Worm (Caenorhabditis elegans) whole organism, L1 larva: ENCODE results near the gene vha-7.
A peak's percentile ranks its signal among the peaks of the same experiment; 100 is the strongest.

Experiments used
- C04F5.9 ChIP-seq: sonication (generic microtip); optimal IDR thresholded peaks from 2 replicates; lab custom pipeline; 2016; ENCODE audit warnings: missing genetic modification characterization, missing compliant biosample characterization
- F16B12.6 ChIP-seq: fragments of 150-350 bp; optimal IDR thresholded peaks from 2 replicates; lab custom pipeline; 2014; ENCODE audit warnings: missing biosample characterization, missing genetic modification characterization
- aha-1 ChIP-seq: fragments of 150-350 bp; optimal IDR thresholded peaks from 2 replicates; lab custom pipeline; 2014; ENCODE audit warnings: missing biosample characterization, missing genetic modification characterization
- alr-1 ChIP-seq: fragments of 200-800 bp; sonication (Bioruptor generic); optimal IDR thresholded peaks from 2 replicates; lab custom pipeline; 2018; ENCODE audit warnings: borderline replicate concordance, mild to moderate bottlenecking, missing genetic modification characterization, missing compliant biosample characterization
- ama-1 ChIP-seq: fragments of 150-350 bp; optimal IDR thresholded peaks from 2 replicates; lab custom pipeline; 2014
- blmp-1 ChIP-seq: fragments of 150-350 bp; optimal IDR thresholded peaks from 2 replicates; lab custom pipeline; 2014; ENCODE audit warnings: missing biosample characterization, missing genetic modification characterization
- ceh-88 ChIP-seq: fragments of 200-800 bp; sonication (Bioruptor generic); IDR thresholded peaks from 2 replicates; pipeline ENCODE4 v1.3.6; 2022; ENCODE audit warnings: missing genetic modification characterization, missing compliant biosample characterization
- ceh-90 ChIP-seq: sonication (generic microtip); optimal IDR thresholded peaks from 2 replicates; lab custom pipeline; 2016; ENCODE audit warnings: missing genetic modification characterization, missing compliant biosample characterization
- ces-1 ChIP-seq: fragments of 150-350 bp; optimal IDR thresholded peaks from 2 replicates; lab custom pipeline; 2014; ENCODE audit warnings: missing biosample characterization, missing genetic modification reagents, missing genetic modification characterization
- dpl-1 ChIP-seq, 3 experiments: fragments of 150-350 bp in 2 of 3; sonication (generic microtip) in 1 of 3; optimal IDR thresholded peaks; 2 replicates each; lab custom pipeline; 2014 to 2017; ENCODE audit warnings: missing biosample characterization in 3 of 3, missing genetic modification characterization in 3 of 3, missing genetic modification reagents in 3 of 3
- efl-3 ChIP-seq: fragments of 200-800 bp; sonication (Bioruptor generic); optimal IDR thresholded peaks from 2 replicates; lab custom pipeline; 2018; ENCODE audit warnings: mild to moderate bottlenecking, missing genetic modification characterization, missing compliant biosample characterization
- egl-13 ChIP-seq: sonication (generic microtip); optimal IDR thresholded peaks from 2 replicates; lab custom pipeline; 2016; ENCODE audit warnings: missing genotype, missing genetic modification reagents, missing genetic modification characterization, missing compliant biosample characterization
- elt-2 ChIP-seq: sonication (generic microtip); optimal IDR thresholded peaks from 2 replicates; lab custom pipeline; 2016; ENCODE audit warnings: missing genetic modification characterization, mild to moderate bottlenecking, inconsistent platforms, missing compliant biosample characterization, missing genetic modification reagents
- fkh-4 ChIP-seq: sonication (generic microtip); optimal IDR thresholded peaks from 2 replicates; lab custom pipeline; 2016; ENCODE audit warnings: missing compliant biosample characterization, missing genetic modification characterization, borderline replicate concordance
- fkh-8 ChIP-seq: sonication (generic microtip); optimal IDR thresholded peaks from 2 replicates; lab custom pipeline; 2016; ENCODE audit warnings: mild to moderate bottlenecking, missing genetic modification characterization, missing compliant biosample characterization
- fos-1 ChIP-seq: fragments of 150-350 bp; optimal IDR thresholded peaks from 2 replicates; lab custom pipeline; 2014; ENCODE audit warnings: missing biosample characterization, missing genetic modification characterization
- grh-1 ChIP-seq: fragments of 200-800 bp; sonication (Bioruptor generic); IDR thresholded peaks from 2 replicates; pipeline ENCODE4 v1.3.6; 2022; ENCODE audit warnings: missing genetic modification reagents, missing genetic modification characterization, missing compliant biosample characterization
- hlh-17 ChIP-seq: fragments of 200-800 bp; sonication (Bioruptor generic); optimal IDR thresholded peaks from 2 replicates; lab custom pipeline; 2018; ENCODE audit warnings: missing genetic modification characterization, mild to moderate bottlenecking, missing compliant biosample characterization, moderate library complexity, borderline replicate concordance
- hlh-4 ChIP-seq: sonication (generic microtip); optimal IDR thresholded peaks from 2 replicates; lab custom pipeline; 2016; ENCODE audit warnings: mild to moderate bottlenecking, missing genetic modification characterization, missing compliant biosample characterization
- hpl-2 ChIP-seq: fragments of 150-350 bp; optimal IDR thresholded peaks from 2 replicates; lab custom pipeline; 2014; ENCODE audit warnings: missing biosample characterization, missing genetic modification reagents, missing genetic modification characterization
- irx-1 ChIP-seq: sonication (generic microtip); optimal IDR thresholded peaks from 2 replicates; lab custom pipeline; 2016; ENCODE audit warnings: missing genetic modification characterization, missing compliant biosample characterization
- lin-14 ChIP-seq: fragments of 200-800 bp; sonication (Bioruptor generic); optimal IDR thresholded peaks from 2 replicates; lab custom pipeline; 2018; ENCODE audit warnings: mild to moderate bottlenecking, missing genetic modification characterization, moderate library complexity, missing compliant biosample characterization
- lin-35 ChIP-seq, 2 experiments: fragments of 150-350 bp; optimal IDR thresholded peaks; 2 replicates each; lab custom pipeline; 2014; ENCODE audit warnings: missing biosample characterization in 2 of 2, missing genetic modification characterization in 2 of 2, missing genetic modification reagents in 2 of 2
- mab-9 ChIP-seq: fragments of 200-800 bp; sonication (Bioruptor generic); IDR thresholded peaks from 2 replicates; pipeline ENCODE4 v1.3.6; 2022; ENCODE audit warnings: missing genetic modification reagents, missing genetic modification characterization, missing compliant biosample characterization
- mdl-1 ChIP-seq, 2 experiments: fragments of 150-350 bp; optimal IDR thresholded peaks; 2 replicates each; lab custom pipeline; 2014 to 2017; ENCODE audit warnings: missing biosample characterization in 2 of 2, missing genetic modification characterization in 2 of 2, inconsistent platforms in 1 of 2
- mef-2 ChIP-seq: fragments of 150-350 bp; optimal IDR thresholded peaks from 2 replicates; lab custom pipeline; 2014; ENCODE audit warnings: missing biosample characterization, missing genetic modification characterization
- mep-1 ChIP-seq: fragments of 150-350 bp; optimal IDR thresholded peaks from 2 replicates; lab custom pipeline; 2014; ENCODE audit warnings: missing biosample characterization, missing genetic modification characterization
- nhr-11 ChIP-seq: fragments of 150-350 bp; optimal IDR thresholded peaks from 2 replicates; lab custom pipeline; 2014; ENCODE audit warnings: missing biosample characterization, missing genetic modification characterization
- nhr-19 ChIP-seq: fragments of 200-800 bp; sonication (Bioruptor generic); conservative IDR thresholded peaks from 2 replicates; pipeline ENCODE4 v1.3.6; 2022; ENCODE audit warnings: missing genetic modification characterization, missing compliant biosample characterization
- nhr-20 ChIP-seq: sonication (generic microtip); optimal IDR thresholded peaks from 2 replicates; lab custom pipeline; 2016; ENCODE audit warnings: mild to moderate bottlenecking, missing genetic modification characterization, missing compliant biosample characterization
- nhr-47 ChIP-seq: sonication (generic microtip); optimal IDR thresholded peaks from 2 replicates; lab custom pipeline; 2016; ENCODE audit warnings: mild to moderate bottlenecking, missing genetic modification characterization, moderate library complexity, missing compliant biosample characterization
- nhr-71 ChIP-seq: sonication (generic microtip); optimal IDR thresholded peaks from 2 replicates; lab custom pipeline; 2016; ENCODE audit warnings: mild to moderate bottlenecking, missing genetic modification characterization, moderate library complexity, missing compliant biosample characterization
- nhr-84 ChIP-seq: sonication (generic microtip); optimal IDR thresholded peaks from 2 replicates; lab custom pipeline; 2017; ENCODE audit warnings: missing biosample characterization, missing genetic modification characterization
- nhr-85 ChIP-seq: sonication (generic microtip); peaks from one replicate; lab custom pipeline; 2016; ENCODE audit warnings: missing genetic modification characterization, inconsistent platforms, missing compliant biosample characterization
- pax-3 ChIP-seq: fragments of 200-800 bp; sonication (Bioruptor generic); optimal IDR thresholded peaks from 2 replicates; lab custom pipeline; 2018; ENCODE audit warnings: mild to moderate bottlenecking, missing genetic modification characterization, moderate library complexity, missing compliant biosample characterization
- pqm-1 ChIP-seq: sonication (generic microtip); optimal IDR thresholded peaks from 3 replicates; lab custom pipeline; 2017; ENCODE audit warnings: missing biosample characterization, missing genetic modification characterization
- rnt-1 ChIP-seq: sonication (generic microtip); optimal IDR thresholded peaks from 2 replicates; lab custom pipeline; 2016; ENCODE audit warnings: mild to moderate bottlenecking, missing genetic modification characterization, moderate library complexity, missing compliant biosample characterization
- snu-23 ChIP-seq: sonication (generic microtip); optimal IDR thresholded peaks from 2 replicates; lab custom pipeline; 2016; ENCODE audit warnings: missing genetic modification characterization, missing compliant biosample characterization
- swsn-7 ChIP-seq: sonication (generic microtip); optimal IDR thresholded peaks from 2 replicates; lab custom pipeline; 2016; ENCODE audit warnings: missing genetic modification characterization, missing compliant biosample characterization
- tbx-2 ChIP-seq: sonication (generic microtip); optimal IDR thresholded peaks from 2 replicates; lab custom pipeline; 2016; ENCODE audit warnings: missing genetic modification characterization, missing compliant biosample characterization
- unc-30 ChIP-seq: sonication (generic microtip); optimal IDR thresholded peaks from 2 replicates; lab custom pipeline; 2017; ENCODE audit warnings: missing biosample characterization, missing genetic modification characterization
- unc-86 ChIP-seq: sonication (generic microtip); optimal IDR thresholded peaks from 2 replicates; lab custom pipeline; 2016; ENCODE audit warnings: missing genetic modification characterization, missing compliant biosample characterization
- unc-98 ChIP-seq: fragments of 200-800 bp; sonication (Bioruptor generic); IDR thresholded peaks from 2 replicates; pipeline ENCODE4 v1.3.6; 2022; ENCODE audit warnings: missing genetic modification characterization, missing compliant biosample characterization
- xbp-1 ChIP-seq: sonication (generic microtip); optimal IDR thresholded peaks from 2 replicates; lab custom pipeline; 2016; ENCODE audit warnings: missing genetic modification characterization, missing compliant biosample characterization
- ztf-11 ChIP-seq, 2 experiments: sonication (generic microtip); optimal IDR thresholded peaks; 2 replicates each; lab custom pipeline; 2016 to 2017; ENCODE audit warnings: missing genetic modification characterization in 2 of 2, missing biosample characterization in 1 of 2, missing compliant biosample characterization in 1 of 2
- ztf-4 ChIP-seq: fragments of 150-350 bp; optimal IDR thresholded peaks from 2 replicates; lab custom pipeline; 2014; ENCODE audit warnings: missing biosample characterization, missing genetic modification characterization

vha-7 gene

DNA sequence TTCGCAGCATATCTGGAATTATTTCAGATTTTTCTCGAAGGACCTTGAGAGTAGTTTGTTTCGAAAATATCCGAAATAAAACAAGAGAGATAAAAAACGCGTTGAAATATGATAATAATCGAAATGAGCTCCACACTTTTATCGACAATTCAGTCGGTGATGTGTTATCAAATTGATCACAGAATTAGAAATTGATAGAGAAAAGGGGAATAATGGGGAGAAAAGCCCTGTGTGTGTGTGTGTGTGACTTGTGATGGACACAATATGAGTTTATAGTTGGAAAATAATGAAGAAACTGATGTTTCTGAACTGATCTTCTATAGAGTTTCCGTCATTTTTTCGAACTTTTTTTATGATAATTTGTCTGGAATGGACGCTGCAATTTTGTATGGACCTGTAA lies 41.1 kb upstream of the vha-7 start, which contains the start of gene pgp-1 (continued):
- TF ChIP-seq ama-1 = no peak
- TF ChIP-seq unc-86 (tag; lab: Kevin White, UChicago) = no peak
- TF ChIP-seq ces-1 (GFP tag; lab: Kevin White, UChicago) = no peak
- TF ChIP-seq blmp-1 (tag; lab: Kevin White, UChicago) = no peak
- no peak for TF ChIP-seq nhr-84 (tag; lab: Kevin White, UChicago)
- TF ChIP-seq swsn-7 (tag; lab: Kevin White, UChicago) = no peak
- TF ChIP-seq snu-23 = no peak
- TF ChIP-seq fkh-8 = no peak
- peak; percentile 88 for TF ChIP-seq pqm-1 (tag; lab: Kevin White, UChicago)
- peak; percentile 20 for TF ChIP-seq nhr-20 (tag; lab: Kevin White, UChicago)
- TF ChIP-seq unc-98 (GFP tag; lab: Robert Waterston, UW) = no peak
- no peak for TF ChIP-seq ztf-4 (tag; lab: Kevin White, UChicago)
- no peak for TF ChIP-seq hpl-2 (GFP tag; lab: Kevin White, UChicago)
- TF ChIP-seq hlh-17 (GFP tag; lab: Kevin White, UChicago) = no peak
- TF ChIP-seq irx-1 (tag; lab: Kevin White, UChicago) = no peak
- TF ChIP-seq mab-9 (GFP tag; lab: Robert Waterston, UW) = no peak

ce11 chrIV:12600941-12601340 lies 39.3 kb upstream of the vha-7 start:
- TF ChIP-seq nhr-20 (tag; lab: Kevin White, UChicago) = peak; percentile 7
- TF ChIP-seq lin-35 (GFP tag; optimal IDR thresholded peaks at IDR 0.05; lab: Kevin White, UChicago) = peak in 1 of 2 experiments; percentile 24
- peak; percentile 10 for TF ChIP-seq pqm-1 (tag; lab: Kevin White, UChicago)
- TF ChIP-seq tbx-2 (tag; lab: Kevin White, UChicago) = no peak
- TF ChIP-seq nhr-71 (tag; lab: Kevin White, UChicago) = no peak
- TF ChIP-seq elt-2 (tag; lab: Kevin White, UChicago) = peak; percentile 55
- no peak for TF ChIP-seq hlh-17 (GFP tag; lab: Kevin White, UChicago)

ce11 chrIV:12605401-12605800 lies 34.9 kb upstream of the vha-7 start, which contains the start of gene Y55D9A.2:
Gene Y55D9A.2 (minus strand): TSS chrIV:12605431.
- TF ChIP-seq F16B12.6 (tag; lab: Kevin White, UChicago) (peak; percentile 13), efl-3 (GFP tag; lab: Kevin White, UChicago) (no peak), hpl-2 (GFP tag; lab: Kevin White, UChicago) (no peak), ztf-4 (tag; lab: Kevin White, UChicago) (no peak), ztf-11 (tag; optimal IDR thresholded peaks at IDR 0.05; lab: Kevin White, UChicago) (peak in 1 of 2 experiments; percentile 12), fos-1 (no peak), nhr-71 (tag; lab: Kevin White, UChicago) (peak; percentile 62), ceh-88 (GFP tag; lab: Robert Waterston, UW) (no peak), ceh-90 (tag; lab: Kevin White, UChicago) (peak; percentile 2), snu-23 (peak; percentile 64), fkh-4 (tag; lab: Kevin White, UChicago) (no peak), nhr-85 (tag; lab: Kevin White, UChicago) (no peak), aha-1 (tag; lab: Kevin White, UChicago) (no peak), nhr-11 (tag; lab: Kevin White, UChicago) (no peak), mab-9 (GFP tag; lab: Robert Waterston, UW) (no peak), pax-3 (tag; lab: Kevin White, UChicago) (no peak), egl-13 (tag; lab: Kevin White, UChicago) (no peak), lin-14 (GFP tag; lab: Kevin White, UChicago) (peak; percentile 35), mef-2 (no peak), grh-1 (GFP tag; lab: Robert Waterston, UW) (no peak), nhr-19 (GFP tag; lab: Robert Waterston, UW) (no peak; the same call in 1 of the 2 replicates), nhr-47 (tag; lab: Kevin White, UChicago) (no peak), mep-1 (tag; lab: Kevin White, UChicago) (peak; percentile 71), hlh-4 (no peak), swsn-7 (tag; lab: Kevin White, UChicago) (peak; percentile 34), dpl-1 (GFP tag; optimal IDR thresholded peaks at IDR 0.05; lab: Kevin White, UChicago) (peak; percentile 19 to 62 (median 27)), ces-1 (GFP tag; lab: Kevin White, UChicago) (no peak), lin-35 (GFP tag; optimal IDR thresholded peaks at IDR 0.05; lab: Kevin White, UChicago) (peak; percentile 37 to 47), tbx-2 (tag; lab: Kevin White, UChicago) (peak; percentile 45), alr-1 (tag; lab: Kevin White, UChicago) (no peak), pqm-1 (tag; lab: Kevin White, UChicago) (no peak), rnt-1 (no peak), unc-30 (tag; lab: Kevin White, UChicago) (no peak), blmp-1 (tag; lab: Kevin White, UChicago) (no peak), mdl-1 (tag; optimal IDR thresholded peaks at IDR 0.05; lab: Kevin White, UChicago) (no peak), xbp-1 (tag; lab: Kevin White, UChicago) (peak; percentile 56), C04F5.9 (tag; lab: Kevin White, UChicago) (no peak), hlh-17 (GFP tag; lab: Kevin White, UChicago) (no peak), unc-98 (GFP tag; lab: Robert Waterston, UW) (no peak)
